Worm (Caenorhabditis elegans): ENCODE data around the gene ZC513.14.

ZC513.14 gene

ce11 chrV:7995878-7996277 is 40.0 kb downstream of the ZC513.14 start, which contains the start of gene Y97E10AR.2:
Gene Y97E10AR.2 (plus strand): TSS chrV:7996178.
- TF ChIP-seq R02D3.7 (tag; optimal IDR thresholded peaks at IDR 0.05) (no peak), elt-1 (tag; optimal IDR thresholded peaks at IDR 0.05) (no peak), ztf-1 (GFP tag; conservative IDR thresholded peaks at IDR 0.05) (no peak), ztf-4 (tag; optimal IDR thresholded peaks at IDR 0.05) (no peak), nhr-6 (tag; optimal IDR thresholded peaks at IDR 0.05) (no peak), unc-55 (GFP tag; optimal IDR thresholded peaks at IDR 0.05) (no peak), lin-39 (tag; optimal IDR thresholded peaks at IDR 0.05) (no peak), fos-1 (tag; optimal IDR thresholded peaks at IDR 0.05) (no peak), nhr-12 (tag; optimal IDR thresholded peaks at IDR 0.05) (no peak), zag-1 (tag; optimal IDR thresholded peaks at IDR 0.05) (no peak), lin-11 (tag; optimal IDR thresholded peaks at IDR 0.05) (no peak), nhr-21 (tag; optimal IDR thresholded peaks at IDR 0.05) (no peak), gmeb-1 (tag; optimal IDR thresholded peaks at IDR 0.05) (no peak), unc-62 (GFP tag; optimal IDR thresholded peaks at IDR 0.05) (no peak), mbf-1 (tag; optimal IDR thresholded peaks at IDR 0.05) (no peak), sma-9 (GFP tag; optimal IDR thresholded peaks at IDR 0.05) (no peak), sma-9 (tag; optimal IDR thresholded peaks at IDR 0.05) (no peak), elt-3 (tag; optimal IDR thresholded peaks at IDR 0.05) (no peak), ama-1 (optimal IDR thresholded peaks at IDR 0.05) (no peak), crh-2 (tag; optimal IDR thresholded peaks at IDR 0.05) (no peak), nhr-23 (tag; optimal IDR thresholded peaks at IDR 0.05) (no peak)

ce11 chrV:7995165-7995564 is 40.7 kb downstream of the ZC513.14 start:
- TF ChIP-seq sma-3 (GFP tag; optimal IDR thresholded peaks at IDR 0.05) (no peak), dmd-4 (tag; optimal IDR thresholded peaks at IDR 0.05) (no peak), elt-3 (tag; optimal IDR thresholded peaks at IDR 0.05) (no peak), unc-62 (GFP tag; optimal IDR thresholded peaks at IDR 0.05) (no peak), nhr-237 (tag; optimal IDR thresholded peaks at IDR 0.05) (no peak), nhr-77 (tag; optimal IDR thresholded peaks at IDR 0.05) (no peak), nhr-11 (tag; optimal IDR thresholded peaks at IDR 0.05) (no peak), zag-1 (tag; optimal IDR thresholded peaks at IDR 0.05) (no peak), crh-2 (tag; optimal IDR thresholded peaks at IDR 0.05) (no peak), mdl-1 (tag; optimal IDR thresholded peaks at IDR 0.05) (no peak), ztf-4 (tag; optimal IDR thresholded peaks at IDR 0.05) (no peak)

- TF ChIP-seq nhr-21 (tag; optimal IDR thresholded peaks at IDR 0.05) (no peak), elt-3 (tag; optimal IDR thresholded peaks at IDR 0.05) (no peak), elt-1 (tag; optimal IDR thresholded peaks at IDR 0.05) (no peak), Y55F3AM.14 (GFP tag; optimal IDR thresholded peaks at IDR 0.05) (no peak), ZK546.5 (tag; optimal IDR thresholded peaks at IDR 0.05) (no peak)
These were observed 41.3 kb downstream of the ZC513.14 start, which contains the start of gene ceh-76 for ce11 chrV:7994570-7994969. Gene ceh-76 (minus strand): TSS chrV:7994670.

ce11 chrV:7985860-7986259 is 50.0 kb downstream of the ZC513.14 start, which contains the start of gene Y97E10AL.1:
Gene Y97E10AL.1 (plus strand): TSS chrV:7986160.
- TF ChIP-seq alr-1 (tag; optimal IDR thresholded peaks at IDR 0.05) (no peak), nhr-6 (tag; optimal IDR thresholded peaks at IDR 0.05) (no peak), sma-9 (GFP tag; optimal IDR thresholded peaks at IDR 0.05) (no peak), sma-9 (tag; optimal IDR thresholded peaks at IDR 0.05) (no peak), Y55F3AM.14 (GFP tag; optimal IDR thresholded peaks at IDR 0.05) (no peak), C34F6.9 (tag; optimal IDR thresholded peaks at IDR 0.05) (no peak), skn-1 (tag; optimal IDR thresholded peaks at IDR 0.05) (no peak), unc-39 (tag; optimal IDR thresholded peaks at IDR 0.05) (no peak)
